Fruit fly (Drosophila melanogaster) whole organism: ENCODE data around the gene Adss.

Experiments used
- CG8478 ChIP-seq: fragments of >200 bp; optimal IDR thresholded peaks from 2 replicates; lab custom pipeline; 2018; ENCODE audit warnings: inconsistent platforms
- pan ChIP-seq: fragments of >200 bp; optimal IDR thresholded peaks from 2 replicates; lab custom pipeline; 2017
- usp ChIP-seq: fragments of >200 bp; optimal IDR thresholded peaks from 2 replicates; lab custom pipeline; 2017; ENCODE audit warnings: missing biosample characterization, missing genetic modification characterization, mixed read lengths

dm6 chr3R:20835531-20835930, 5.2 kb upstream of the Adss start:
- TF ChIP-seq pan (lab: Kevin White, UChicago) (no peak), CG8478 (no peak), usp (GFP tag; lab: Kevin White, UChicago) (no peak)
